Worm (Caenorhabditis elegans) whole organism, young adult: ENCODE results near the gene irld-4.

Source experiments
- B0035.1 ChIP-seq: sonication (generic microtip); optimal IDR thresholded peaks from 2 replicates; lab custom pipeline; 2016; ENCODE audit warnings: missing genetic modification characterization, mild to moderate bottlenecking, missing compliant biosample characterization, missing genotype, missing genetic modification reagents
- B0261.1 ChIP-seq: sonication (generic microtip); optimal IDR thresholded peaks from 2 replicates; lab custom pipeline; 2016; ENCODE audit warnings: mild to moderate bottlenecking, missing genetic modification characterization, moderate library complexity, missing compliant biosample characterization
- C06A6.2 ChIP-seq: fragments of 200-800 bp; sonication (Bioruptor generic); conservative IDR thresholded peaks from 2 replicates; pipeline ENCODE4 v1.3.6; 2022; ENCODE audit warnings: missing genetic modification characterization, missing compliant biosample characterization
- C17E4.6 ChIP-seq: fragments of 200-800 bp; sonication (Bioruptor generic); IDR thresholded peaks from 2 replicates; pipeline ENCODE4 v1.3.6; 2022; ENCODE audit warnings: missing genetic modification reagents, missing genetic modification characterization, missing compliant biosample characterization
- D2030.7 ChIP-seq: fragments of 200-800 bp; sonication (Bioruptor generic); IDR thresholded peaks from 2 replicates; pipeline ENCODE4 v1.3.6; 2022; ENCODE audit warnings: missing genetic modification reagents, missing genetic modification characterization, missing compliant biosample characterization
- F10E7.11 ChIP-seq: sonication (generic microtip); optimal IDR thresholded peaks from 2 replicates; lab custom pipeline; 2017; ENCODE audit warnings: mild to moderate bottlenecking, missing genetic modification characterization, moderate library complexity, missing compliant biosample characterization
- F22D6.2 ChIP-seq: sonication (generic microtip); optimal IDR thresholded peaks from 2 replicates; lab custom pipeline; 2016; ENCODE audit warnings: mild to moderate bottlenecking, missing genetic modification characterization, missing compliant biosample characterization
- F23B12.7 ChIP-seq: sonication (generic microtip); optimal IDR thresholded peaks from 2 replicates; lab custom pipeline; 2017; ENCODE audit warnings: missing genetic modification characterization, mild to moderate bottlenecking, missing compliant biosample characterization, antibody characterized with exemption, moderate library complexity; ENCODE audit not compliant: insufficient read depth
- F39B2.1 ChIP-seq: fragments of 200-800 bp; sonication (Bioruptor generic); IDR thresholded peaks from 2 replicates; pipeline ENCODE4 v1.3.6; 2022; ENCODE audit warnings: missing genetic modification reagents, missing genetic modification characterization, missing compliant biosample characterization
- F52B5.7 ChIP-seq: sonication (generic microtip); optimal IDR thresholded peaks from 2 replicates; lab custom pipeline; 2016; ENCODE audit warnings: mild to moderate bottlenecking, missing genetic modification characterization, missing compliant biosample characterization
- T07F8.4 ChIP-seq: sonication (generic microtip); optimal IDR thresholded peaks from 2 replicates; lab custom pipeline; 2016; ENCODE audit warnings: mild to moderate bottlenecking, missing genetic modification characterization, moderate library complexity, missing compliant biosample characterization
- Y53F4B.3 ChIP-seq: fragments of 200-800 bp; sonication (Bioruptor generic); IDR thresholded peaks from 2 replicates; pipeline ENCODE4 v1.3.6; 2022; ENCODE audit warnings: missing genetic modification reagents, missing genetic modification characterization, missing compliant biosample characterization
- Y95B8A.8 ChIP-seq: fragments of 200-800 bp; sonication (Bioruptor generic); IDR thresholded peaks from 2 replicates; pipeline ENCODE4 v1.3.6; 2022; ENCODE audit warnings: missing genetic modification reagents, missing genetic modification characterization, missing compliant biosample characterization
- attf-3 ChIP-seq: fragments of 200-800 bp; sonication (Bioruptor generic); conservative IDR thresholded peaks from 2 replicates; pipeline ENCODE4 v1.3.6; 2022; ENCODE audit warnings: missing genetic modification reagents, missing genetic modification characterization, missing compliant biosample characterization
- attf-6 ChIP-seq: fragments of 200-800 bp; sonication (Bioruptor generic); IDR thresholded peaks from 2 replicates; pipeline ENCODE4 v1.3.6; 2022; ENCODE audit warnings: missing genetic modification reagents, missing genetic modification characterization, missing compliant biosample characterization
- bed-1 ChIP-seq: fragments of 200-800 bp; sonication (Bioruptor generic); IDR thresholded peaks from 2 replicates; pipeline ENCODE4 v1.3.6; 2022; ENCODE audit warnings: missing genetic modification reagents, missing genetic modification characterization, missing compliant biosample characterization
- ccch-3 ChIP-seq: fragments of 200-800 bp; sonication (Bioruptor generic); optimal IDR thresholded peaks from 2 replicates; lab custom pipeline; 2018; ENCODE audit warnings: mild to moderate bottlenecking, missing genetic modification characterization, missing compliant biosample characterization
- cebp-2 ChIP-seq: fragments of 200-800 bp; sonication (Bioruptor generic); IDR thresholded peaks from 2 replicates; pipeline ENCODE4 v1.3.6; 2022; ENCODE audit warnings: missing genetic modification characterization, missing compliant biosample characterization
- ceh-27 ChIP-seq: fragments of 200-800 bp; sonication (Bioruptor generic); optimal IDR thresholded peaks from 2 replicates; lab custom pipeline; 2018; ENCODE audit warnings: mild to moderate bottlenecking, missing genetic modification characterization, moderate library complexity, missing compliant biosample characterization
- ceh-58 ChIP-seq: fragments of 200-800 bp; sonication (Bioruptor generic); IDR thresholded peaks from 2 replicates; pipeline ENCODE4 v1.3.6; 2022; ENCODE audit warnings: missing genetic modification characterization, missing compliant biosample characterization
- egl-44 ChIP-seq: fragments of 200-800 bp; sonication (Bioruptor generic); IDR thresholded peaks from 2 replicates; pipeline ENCODE4 v1.3.6; 2022; ENCODE audit warnings: missing genetic modification reagents, missing genetic modification characterization, missing compliant biosample characterization
- egrh-3 ChIP-seq: fragments of 200-800 bp; sonication (Bioruptor generic); IDR thresholded peaks from 2 replicates; pipeline ENCODE4 v1.3.6; 2022; ENCODE audit warnings: missing genetic modification reagents, missing genetic modification characterization, missing compliant biosample characterization
- fkh-3 ChIP-seq: sonication (generic microtip); optimal IDR thresholded peaks from 2 replicates; lab custom pipeline; 2016; ENCODE audit warnings: mild to moderate bottlenecking, missing genetic modification characterization, missing compliant biosample characterization
- gei-17 ChIP-seq: fragments of 200-800 bp; sonication (Bioruptor generic); optimal IDR thresholded peaks from 2 replicates; lab custom pipeline; 2018; ENCODE audit warnings: mild to moderate bottlenecking, missing genetic modification characterization, missing compliant biosample characterization
- him-1 ChIP-seq: sonication (generic microtip); optimal IDR thresholded peaks from 2 replicates; lab custom pipeline; 2016; ENCODE audit warnings: missing genotype, missing genetic modification reagents, missing genetic modification characterization, missing compliant biosample characterization
- hmg-20 ChIP-seq: fragments of 200-800 bp; sonication (Bioruptor generic); IDR thresholded peaks from 2 replicates; pipeline ENCODE4 v1.3.6; 2022; ENCODE audit warnings: missing genetic modification reagents, missing genetic modification characterization, missing compliant biosample characterization
- lin-40 ChIP-seq: sonication (generic microtip); optimal IDR thresholded peaks from 2 replicates; lab custom pipeline; 2016; ENCODE audit warnings: missing genetic modification characterization, mild to moderate bottlenecking, missing compliant biosample characterization, missing genotype, missing genetic modification reagents
- lsl-1 ChIP-seq: fragments of 200-800 bp; sonication (Bioruptor generic); optimal IDR thresholded peaks from 2 replicates; lab custom pipeline; 2018; ENCODE audit warnings: mild to moderate bottlenecking, missing genetic modification characterization, moderate library complexity, missing compliant biosample characterization
- lsy-27 ChIP-seq: sonication (generic microtip); optimal IDR thresholded peaks from 2 replicates; lab custom pipeline; 2017; ENCODE audit warnings: missing genetic modification characterization, mild to moderate bottlenecking, missing compliant biosample characterization, antibody characterized with exemption, missing genotype, borderline replicate concordance; ENCODE audit not compliant: insufficient read depth
- madf-6 ChIP-seq: fragments of 200-800 bp; sonication (Bioruptor generic); IDR thresholded peaks from 2 replicates; pipeline ENCODE4 v1.3.6; 2022; ENCODE audit warnings: missing genetic modification reagents, missing genetic modification characterization, missing compliant biosample characterization
- mel-28 ChIP-seq: sonication (generic microtip); optimal IDR thresholded peaks from 2 replicates; lab custom pipeline; 2016; ENCODE audit warnings: borderline replicate concordance, mild to moderate bottlenecking, missing genetic modification characterization, missing compliant biosample characterization
- mxl-1 ChIP-seq: sonication (generic microtip); optimal IDR thresholded peaks from 2 replicates; lab custom pipeline; 2016; ENCODE audit warnings: missing genetic modification characterization, missing compliant biosample characterization
- nfyb-1 ChIP-seq: fragments of 200-800 bp; sonication (Bioruptor generic); IDR thresholded peaks from 2 replicates; pipeline ENCODE4 v1.3.6; 2022; ENCODE audit warnings: missing genetic modification reagents, missing genetic modification characterization, missing compliant biosample characterization
- nhr-27 ChIP-seq: fragments of 200-800 bp; sonication (Bioruptor generic); optimal IDR thresholded peaks from 2 replicates; lab custom pipeline; 2018; ENCODE audit warnings: mild to moderate bottlenecking, missing genetic modification characterization, moderate library complexity, missing compliant biosample characterization
- nhr-90 ChIP-seq: sonication (generic microtip); optimal IDR thresholded peaks from 2 replicates; lab custom pipeline; 2016; ENCODE audit warnings: missing genotype, mild to moderate bottlenecking, missing genetic modification characterization, missing compliant biosample characterization
- somi-1 ChIP-seq: fragments of 200-800 bp; sonication (Bioruptor generic); optimal IDR thresholded peaks from 2 replicates; lab custom pipeline; 2018; ENCODE audit warnings: mild to moderate bottlenecking, missing genetic modification characterization, missing compliant biosample characterization
- tbx-9 ChIP-seq: sonication (generic microtip); optimal IDR thresholded peaks from 2 replicates; lab custom pipeline; 2016; ENCODE audit warnings: borderline replicate concordance, missing genetic modification characterization, inconsistent platforms, missing compliant biosample characterization
- unc-62 ChIP-seq: fragments of 150-350 bp; optimal IDR thresholded peaks from 2 replicates; lab custom pipeline; 2014; ENCODE audit warnings: missing biosample characterization, missing genetic modification reagents, missing genetic modification characterization
- ztf-26 ChIP-seq: sonication (generic microtip); optimal IDR thresholded peaks from 2 replicates; lab custom pipeline; 2017; ENCODE audit warnings: missing genetic modification characterization, missing compliant biosample characterization
- ztf-28 ChIP-seq: fragments of 200-800 bp; sonication (Bioruptor generic); IDR thresholded peaks from 2 replicates; pipeline ENCODE4 v1.3.6; 2022; ENCODE audit warnings: missing genetic modification reagents, missing genetic modification characterization, missing compliant biosample characterization
- ztf-6 ChIP-seq: fragments of 200-800 bp; sonication (Bioruptor generic); IDR thresholded peaks from 2 replicates; pipeline ENCODE4 v1.3.6; 2022; ENCODE audit warnings: missing genetic modification reagents, missing genetic modification characterization, missing compliant biosample characterization

The irld-4 gene

ce11 chrIV:14612547-14613329 is 20.2 kb upstream of the irld-4 start (continued):
- TF ChIP-seq hmg-20 (GFP tag; lab: Robert Waterston, UW) (no peak), B0035.1 (tag; lab: Kevin White, UChicago) (no peak), unc-62 (peak; percentile 31), egl-44 (no peak), ceh-27 (GFP tag; lab: Kevin White, UChicago) (peak; percentile 28), cebp-2 (no peak), lsy-27 (tag; lab: Kevin White, UChicago) (no peak), ztf-6 (GFP tag; lab: Robert Waterston, UW) (no peak), bed-1 (no peak), F10E7.11 (no peak), Y53F4B.3 (no peak), mel-28 (tag; lab: Kevin White, UChicago) (no peak), madf-6 (no peak), ztf-26 (tag; lab: Kevin White, UChicago) (no peak), tbx-9 (tag; lab: Kevin White, UChicago) (no peak), B0261.1 (no peak), C17E4.6 (GFP tag; lab: Robert Waterston, UW) (no peak), lsl-1 (GFP tag; lab: Kevin White, UChicago) (no peak), fkh-3 (tag; lab: Kevin White, UChicago) (no peak), attf-6 (no peak), mxl-1 (tag; lab: Kevin White, UChicago) (no peak), ccch-3 (GFP tag; lab: Kevin White, UChicago) (no peak), F23B12.7 (tag; lab: Kevin White, UChicago) (no peak), D2030.7 (GFP tag; lab: Robert Waterston, UW) (no peak), nhr-27 (tag; lab: Kevin White, UChicago) (peak; percentile 26), lin-40 (tag; lab: Kevin White, UChicago) (peak; percentile 58), nfyb-1 (GFP tag; lab: Robert Waterston, UW) (no peak), ceh-58 (GFP tag; lab: Robert Waterston, UW) (no peak), him-1 (tag; lab: Kevin White, UChicago) (no peak), F22D6.2 (no peak), C06A6.2 (GFP tag; lab: Robert Waterston, UW) (no peak), F52B5.7 (tag; lab: Kevin White, UChicago) (no peak), attf-3 (GFP tag; lab: Robert Waterston, UW) (no peak), ztf-28 (GFP tag; lab: Robert Waterston, UW) (no peak), somi-1 (GFP tag; lab: Kevin White, UChicago) (peak; percentile 72), nhr-90 (no peak), T07F8.4 (tag; lab: Kevin White, UChicago) (no peak), Y95B8A.8 (GFP tag; lab: Robert Waterston, UW) (no peak), egrh-3 (GFP tag; lab: Robert Waterston, UW) (no peak), gei-17 (GFP tag; lab: Kevin White, UChicago) (no peak), F39B2.1 (GFP tag; lab: Robert Waterston, UW) (no peak)
- TF ChIP-seq, all 124 proteins: peak for 10
